Fruit fly (Drosophila melanogaster) whole organism, embryonic: Measurements from ENCODE around the gene CROT.
A peak's percentile ranks its signal among the peaks of the same experiment; 100 is the strongest.

Experiments used
- Atf6 ChIP-seq: fragments of 200-800 bp; sonication (Bioruptor generic); IDR thresholded peaks from 2 replicates; pipeline ENCODE4 v1.3.6; 2022; ENCODE audit warnings: missing biosample characterization, missing genetic modification characterization
- CG10959 ChIP-seq: fragments of 200-800 bp; sonication (Bioruptor generic); IDR thresholded peaks from 2 replicates; pipeline ENCODE4 v1.3.6; 2022; ENCODE audit warnings: missing biosample characterization, missing genetic modification characterization
- CG12155 ChIP-seq: fragments of 200-800 bp; sonication (Bioruptor generic); optimal IDR thresholded peaks from 3 replicates; lab custom pipeline; 2016; ENCODE audit warnings: missing biosample characterization, missing genetic modification characterization
- CG12299 ChIP-seq: fragments of 200-800 bp; sonication (Bioruptor generic); optimal IDR thresholded peaks from 2 replicates; lab custom pipeline; 2018; ENCODE audit warnings: missing biosample characterization, mild to moderate bottlenecking, missing genetic modification characterization
- CG12391 ChIP-seq: fragments of 200-800 bp; sonication (Bioruptor generic); optimal IDR thresholded peaks from 3 replicates; lab custom pipeline; 2018; ENCODE audit warnings: missing biosample characterization, mild to moderate bottlenecking, missing genetic modification characterization, moderate library complexity
- CG14014 ChIP-seq: fragments of 200-800 bp; sonication (Bioruptor generic); IDR thresholded peaks from 2 replicates; pipeline ENCODE4 v1.3.6; 2022; ENCODE audit warnings: missing biosample characterization, missing genetic modification characterization
- CG15073 ChIP-seq: fragments of 200-800 bp; sonication (Bioruptor generic); optimal IDR thresholded peaks from 2 replicates; lab custom pipeline; 2016; ENCODE audit warnings: missing biosample characterization, missing genetic modification characterization
- CG18599 ChIP-seq: fragments of 200-800 bp; sonication (Bioruptor generic); optimal IDR thresholded peaks from 3 replicates; lab custom pipeline; 2017; ENCODE audit warnings: missing biosample characterization, missing genetic modification characterization, mild to moderate bottlenecking, moderate library complexity, missing genetic modification reagents
- CG3281 ChIP-seq: fragments of 200-800 bp; sonication (Bioruptor generic); optimal IDR thresholded peaks from 3 replicates; lab custom pipeline; 2017; ENCODE audit warnings: missing biosample characterization, mild to moderate bottlenecking, missing genetic modification characterization
- CG34422 ChIP-seq: fragments of 200-800 bp; sonication (Bioruptor generic); IDR thresholded peaks from 3 replicates; pipeline ENCODE4 v1.3.6; 2022; ENCODE audit warnings: missing biosample characterization, missing genetic modification characterization
- CG3847 ChIP-seq: fragments of 200-800 bp; sonication (Bioruptor generic); IDR thresholded peaks from 2 replicates; pipeline ENCODE4 v1.3.6; 2022; ENCODE audit warnings: missing biosample characterization, missing genetic modification characterization
- CG4820 ChIP-seq: fragments of 200-800 bp; sonication (Bioruptor generic); optimal IDR thresholded peaks from 3 replicates; lab custom pipeline; 2016; ENCODE audit warnings: missing biosample characterization, missing genetic modification characterization
- CG5953 ChIP-seq: fragments of 200-800 bp; sonication (Bioruptor generic); IDR thresholded peaks from 2 replicates; pipeline ENCODE4 v1.3.6; 2022; ENCODE audit warnings: missing biosample characterization, missing genetic modification characterization
- CG7372 ChIP-seq: fragments of 200-800 bp; sonication (Bioruptor generic); IDR thresholded peaks from 2 replicates; pipeline ENCODE4 v1.3.6; 2022; ENCODE audit warnings: missing biosample characterization, missing genetic modification characterization
- CG9437 ChIP-seq: fragments of 200-800 bp; sonication (Bioruptor generic); optimal IDR thresholded peaks from 2 replicates; lab custom pipeline; 2018; ENCODE audit warnings: missing biosample characterization, mild to moderate bottlenecking, missing genetic modification characterization
- CoRest ChIP-seq: fragments of 200-800 bp; sonication (Bioruptor generic); optimal IDR thresholded peaks from 3 replicates; lab custom pipeline; 2018; ENCODE audit warnings: missing biosample characterization, mild to moderate bottlenecking, missing genetic modification characterization, moderate library complexity
- Dp ChIP-seq: fragments of 200-800 bp; sonication (Bioruptor generic); optimal IDR thresholded peaks from 2 replicates; lab custom pipeline; 2018; ENCODE audit warnings: missing biosample characterization, mild to moderate bottlenecking, missing genetic modification characterization, moderate library complexity
- Fer3 ChIP-seq: fragments of 200-800 bp; sonication (Bioruptor generic); optimal IDR thresholded peaks from 2 replicates; lab custom pipeline; 2018; ENCODE audit warnings: missing biosample characterization, mild to moderate bottlenecking, missing genetic modification characterization, moderate library complexity
- Gug ChIP-seq: fragments of 200-800 bp; sonication (Bioruptor generic); IDR thresholded peaks from 4 replicates; pipeline ENCODE4 v1.3.6; 2022; ENCODE audit warnings: missing biosample characterization, missing genetic modification characterization
- H15 ChIP-seq: fragments of 200-800 bp; sonication (Bioruptor generic); IDR thresholded peaks from 3 replicates; pipeline ENCODE4 v1.3.6; 2022; ENCODE audit warnings: missing biosample characterization, missing genetic modification characterization
- Hey ChIP-seq: fragments of 200-800 bp; sonication (Bioruptor generic); optimal IDR thresholded peaks from 3 replicates; lab custom pipeline; 2018; ENCODE audit warnings: missing biosample characterization, mild to moderate bottlenecking, missing genetic modification characterization
- Jarid2 ChIP-seq: fragments of 200-800 bp; sonication (Bioruptor generic); optimal IDR thresholded peaks from 3 replicates; lab custom pipeline; 2017; ENCODE audit warnings: mild to moderate bottlenecking, missing biosample characterization, missing genetic modification reagents, missing genetic modification characterization
- Kr ChIP-seq: fragments of 200-800 bp; sonication (Bioruptor generic); optimal IDR thresholded peaks from 2 replicates; lab custom pipeline; 2017; ENCODE audit warnings: missing biosample characterization, mild to moderate bottlenecking, missing genetic modification characterization
- MESR4 ChIP-seq: fragments of 200-800 bp; sonication (Bioruptor generic); optimal IDR thresholded peaks from 2 replicates; lab custom pipeline; 2018; ENCODE audit warnings: missing biosample characterization, mild to moderate bottlenecking, missing genetic modification characterization, moderate library complexity
- Med ChIP-seq: fragments of 200-800 bp; sonication (Bioruptor generic); peaks from one replicate; lab custom pipeline; 2016; ENCODE audit warnings: missing biosample characterization, missing genetic modification characterization, mild to moderate bottlenecking, inconsistent platforms, moderate library complexity
- Mes4 ChIP-seq: fragments of 200-800 bp; sonication (Bioruptor generic); optimal IDR thresholded peaks from 2 replicates; lab custom pipeline; 2016; ENCODE audit warnings: missing biosample characterization, missing genetic modification characterization
- Taf1 ChIP-seq: fragments of 200-800 bp; sonication (Bioruptor generic); IDR thresholded peaks from 2 replicates; pipeline ENCODE4 v1.3.6; 2022; ENCODE audit warnings: missing biosample characterization, missing genetic modification characterization
- Trl ChIP-seq, 3 experiments: fragments of >200 bp in 2 of 3; fragments of 200-800 bp in 1 of 3; sonication (Bioruptor generic) in 1 of 3; optimal IDR thresholded peaks; 2 replicates in 1 of 3; 3 replicates in 2 of 3; lab custom pipeline; 2016 to 2017; ENCODE audit warnings: missing biosample characterization in 1 of 3, missing genetic modification characterization in 1 of 3
- Usf ChIP-seq: fragments of 200-800 bp; sonication (Bioruptor generic); optimal IDR thresholded peaks from 2 replicates; lab custom pipeline; 2017; ENCODE audit warnings: missing genotype, missing biosample characterization, missing genetic modification characterization
- Vsx1 ChIP-seq: fragments of 200-800 bp; sonication (Bioruptor generic); optimal IDR thresholded peaks from 2 replicates; lab custom pipeline; 2017; ENCODE audit warnings: missing biosample characterization, mild to moderate bottlenecking, missing genetic modification characterization, missing genetic modification reagents
- caup ChIP-seq: fragments of 200-800 bp; sonication (Bioruptor generic); optimal IDR thresholded peaks from 3 replicates; lab custom pipeline; 2017; ENCODE audit warnings: missing biosample characterization, mild to moderate bottlenecking, missing genetic modification characterization, moderate library complexity; ENCODE audit not compliant: severe bottlenecking
- cg ChIP-seq: fragments of 200-800 bp; sonication (Bioruptor generic); optimal IDR thresholded peaks from 3 replicates; lab custom pipeline; 2019; ENCODE audit warnings: missing biosample characterization, mild to moderate bottlenecking, missing genetic modification characterization, moderate library complexity
- ci ChIP-seq: fragments of 200-800 bp; sonication (Bioruptor generic); IDR thresholded peaks from 3 replicates; pipeline ENCODE4 v1.3.6; 2022; ENCODE audit warnings: missing biosample characterization, missing genetic modification characterization
- crol ChIP-seq: fragments of 200-800 bp; sonication (Bioruptor generic); IDR thresholded peaks from 2 replicates; pipeline ENCODE4 v1.3.6; 2022; ENCODE audit warnings: missing biosample characterization, missing genetic modification characterization
- ftz-f1 ChIP-seq: fragments of 200-800 bp; sonication (Bioruptor generic); optimal IDR thresholded peaks from 2 replicates; lab custom pipeline; 2016; ENCODE audit warnings: missing biosample characterization, missing genetic modification characterization
- gcm2 ChIP-seq: fragments of 200-800 bp; sonication (Bioruptor generic); optimal IDR thresholded peaks from 2 replicates; lab custom pipeline; 2016; ENCODE audit warnings: missing biosample characterization, missing genetic modification characterization
- kay ChIP-seq: fragments of 200-800 bp; sonication (Bioruptor generic); optimal IDR thresholded peaks from 2 replicates; lab custom pipeline; 2016; ENCODE audit warnings: missing biosample characterization, missing genetic modification characterization
- lilli ChIP-seq: fragments of 200-800 bp; sonication (Bioruptor generic); optimal IDR thresholded peaks from 3 replicates; lab custom pipeline; 2016; ENCODE audit warnings: missing biosample characterization, missing genetic modification characterization
- mirr ChIP-seq: fragments of 200-800 bp; sonication (Bioruptor generic); optimal IDR thresholded peaks from 3 replicates; lab custom pipeline; 2018; ENCODE audit warnings: missing biosample characterization, mild to moderate bottlenecking, missing genetic modification characterization
- pzg ChIP-seq: fragments of 200-800 bp; sonication (Bioruptor generic); optimal IDR thresholded peaks from 3 replicates; lab custom pipeline; 2018; ENCODE audit warnings: missing biosample characterization, mild to moderate bottlenecking, missing genetic modification characterization, moderate library complexity
- ranshi ChIP-seq: fragments of 200-800 bp; sonication (Bioruptor generic); IDR thresholded peaks from 2 replicates; pipeline ENCODE4 v1.3.6; 2022; ENCODE audit warnings: missing biosample characterization, missing genetic modification characterization
- sna ChIP-seq: fragments of 200-800 bp; sonication (Bioruptor generic); IDR thresholded peaks from 2 replicates; pipeline ENCODE4 v1.3.6; 2022; ENCODE audit warnings: missing biosample characterization, missing genetic modification characterization; ENCODE audit not compliant: partially characterized antibody
- sr ChIP-seq: fragments of 200-800 bp; sonication (Bioruptor generic); IDR thresholded peaks from 3 replicates; pipeline ENCODE4 v1.3.6; 2022; ENCODE audit warnings: missing biosample characterization, missing genetic modification characterization
- stc ChIP-seq: fragments of 200-800 bp; sonication (Bioruptor generic); IDR thresholded peaks from 2 replicates; pipeline ENCODE4 v1.3.6; 2022; ENCODE audit warnings: missing biosample characterization, missing genetic modification characterization
- stwl ChIP-seq: fragments of 200-800 bp; sonication (Bioruptor generic); optimal IDR thresholded peaks from 3 replicates; lab custom pipeline; 2018; ENCODE audit warnings: missing biosample characterization, mild to moderate bottlenecking, missing genetic modification characterization, moderate library complexity
- sug ChIP-seq: fragments of 200-800 bp; optimal IDR thresholded peaks from 2 replicates; lab custom pipeline; 2019; ENCODE audit warnings: missing biosample characterization, mild to moderate bottlenecking, missing genetic modification characterization, moderate library complexity
- wdn ChIP-seq: fragments of 200-800 bp; sonication (Bioruptor generic); IDR thresholded peaks from 2 replicates; pipeline ENCODE4 v1.3.6; 2022; ENCODE audit warnings: missing biosample characterization, missing genetic modification characterization
- zf30C ChIP-seq: fragments of 200-800 bp; sonication (Bioruptor generic); optimal IDR thresholded peaks from 3 replicates; lab custom pipeline; 2018; ENCODE audit warnings: missing biosample characterization, mild to moderate bottlenecking, missing genetic modification characterization

CROT gene

DNA sequence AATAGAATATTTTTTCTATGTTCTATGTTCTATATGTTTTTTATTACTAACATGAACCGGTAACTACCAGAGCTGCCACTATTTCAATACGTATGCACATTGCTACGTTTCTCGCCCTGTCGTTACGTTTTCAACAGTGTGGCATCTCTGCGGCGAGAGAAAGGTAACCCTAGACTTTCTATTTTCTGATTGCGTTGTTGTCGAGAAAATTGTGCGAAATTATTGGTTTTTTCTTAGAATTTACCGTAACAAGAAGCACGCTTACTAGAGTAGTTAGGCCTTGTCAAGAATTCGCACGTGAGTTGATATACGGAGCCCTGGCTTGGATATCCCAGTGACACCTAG, 6.3 kb downstream of the CROT start, which contains the start of gene btz (continued):
- TF ChIP-seq CG3847 (GFP tag; lab: Robert Waterston, UW), result 0 out of 2 replicates have a peak, but pooled peaks have one; percentile 30
- TF ChIP-seq CG9437 (GFP tag; lab: Kevin White, UChicago), result peak; percentile 100
- no peak for TF ChIP-seq Jarid2
- TF ChIP-seq wdn (GFP tag; lab: Robert Waterston, UW), result no peak

DNA sequence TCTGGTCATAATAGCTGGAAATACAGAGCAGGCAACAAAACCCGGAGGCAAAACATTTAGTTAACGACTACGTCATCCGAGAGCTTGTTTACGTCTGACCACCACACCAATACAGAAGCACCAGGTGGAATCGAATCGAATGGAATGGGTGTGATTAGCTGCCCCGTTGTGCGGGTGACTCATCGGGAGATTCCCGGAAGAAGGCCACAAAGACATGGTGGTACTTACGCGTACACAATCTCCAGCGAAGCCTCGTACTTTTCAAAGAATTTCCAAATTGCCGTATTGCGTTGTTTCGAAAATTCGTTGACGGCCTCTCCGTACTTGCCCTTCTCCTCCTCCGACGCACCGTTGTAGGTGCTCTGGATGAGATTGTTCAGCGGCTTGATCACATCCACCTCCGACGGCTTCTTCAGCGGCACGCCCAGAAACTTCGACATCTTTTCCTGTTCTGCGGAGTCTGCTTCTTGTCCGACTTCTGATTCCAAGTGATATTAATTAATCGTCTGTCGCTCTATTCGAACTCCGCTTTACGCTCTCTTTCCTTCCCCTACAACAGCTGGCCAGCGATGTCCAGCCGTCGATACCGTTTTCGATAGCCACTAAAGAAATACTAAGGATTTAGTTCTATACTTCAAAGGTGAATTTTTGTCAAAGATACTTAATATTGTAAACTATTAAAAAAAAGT, 6.9 kb downstream of the CROT start, which contains the start of gene ALiX:
Gene ALiX, minus strand, starts transcription at position 571 of the 689 bp plus-strand sequence.
- TF ChIP-seq kay (GFP tag; lab: Kevin White, UChicago) (peak; percentile 67), Atf6 (GFP tag; lab: Robert Waterston, UW) (0 out of 2 replicates have a peak, but pooled peaks have one; percentile 15), CG12299 (tag; lab: Kevin White, UChicago) (peak; percentile 8), Vsx1 (GFP tag; lab: Kevin White, UChicago) (peak; percentile 42), Usf (no peak), sug (tag; lab: Kevin White, UChicago) (peak; percentile 10), CG14014 (GFP tag; lab: Robert Waterston, UW) (no peak), Taf1 (GFP tag; lab: Robert Waterston, UW) (no peak), Trl (optimal IDR thresholded peaks at IDR 0.05; lab: Kevin White, UChicago) (peak in 1 of 2 experiments; percentile 48), Trl (GFP tag; optimal IDR thresholded peaks at IDR 0.05; lab: Kevin White, UChicago) (no peak), CG12391 (tag; lab: Kevin White, UChicago) (peak; percentile 26), H15 (GFP tag; lab: Robert Waterston, UW) (no peak), lilli (GFP tag; lab: Kevin White, UChicago) (peak; percentile 2), Mes4 (GFP tag; lab: Kevin White, UChicago) (no peak), crol (peak; percentile 78), CoRest (tag; lab: Kevin White, UChicago) (peak; percentile 1), Med (GFP tag; lab: Kevin White, UChicago) (peak; percentile 53), cg (GFP tag; lab: Kevin White, UChicago) (peak; percentile 47), CG5953 (GFP tag; lab: Robert Waterston, UW) (peak; percentile 31; the same call in 1 of the 2 replicates), pzg (GFP tag; lab: Kevin White, UChicago) (no peak), ci (0 out of 3 replicates have a peak, but pooled peaks have one; percentile 51), zf30C (no peak), MESR4 (peak; percentile 23), sna (GFP tag; lab: Robert Waterston, UW) (0 out of 2 replicates have a peak, but pooled peaks have one; percentile 27), Fer3 (tag; lab: Kevin White, UChicago) (no peak), Kr (GFP tag; lab: Kevin White, UChicago) (no peak), stc (0 out of 2 replicates have a peak, but pooled peaks have one; percentile 20), CG34422 (GFP tag; lab: Robert Waterston, UW) (0 out of 3 replicates have a peak, but pooled peaks have one; percentile 28)

DNA sequence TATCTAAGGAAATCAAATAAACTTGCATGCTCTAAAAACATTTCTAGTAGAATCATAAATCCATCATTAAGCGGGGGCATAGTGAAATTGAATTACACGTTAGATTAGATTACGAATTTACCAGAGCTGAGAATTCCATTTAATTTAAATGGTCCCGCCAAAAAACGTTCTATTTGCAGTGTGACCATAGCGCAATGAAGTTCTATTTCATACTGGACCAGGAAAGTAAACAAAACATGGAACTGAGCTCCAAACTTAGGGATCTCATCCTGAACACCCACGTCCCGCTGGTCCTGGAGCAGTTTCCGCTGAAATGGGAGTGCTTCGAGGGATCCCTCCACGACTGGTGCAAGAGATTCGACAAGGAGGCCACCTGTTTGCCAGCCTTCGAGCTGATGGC, 11.5 kb downstream of the CROT start, which contains the start of gene HSPBAP1:
Gene HSPBAP1, plus strand, starts transcription at position 217 of the 400 bp plus-strand sequence.
- TF ChIP-seq CG10959, result no peak
- TF ChIP-seq CG7372 (GFP tag; lab: Robert Waterston, UW), result no peak
- TF ChIP-seq CG18599 (GFP tag; lab: Kevin White, UChicago), result no peak
- no peak for TF ChIP-seq sr (GFP tag; lab: Robert Waterston, UW)
- TF ChIP-seq CG15073, result no peak
- TF ChIP-seq stwl (tag; lab: Kevin White, UChicago), result no peak
- no peak for TF ChIP-seq gcm2 (GFP tag; lab: Kevin White, UChicago)
- TF ChIP-seq Gug (GFP tag; lab: Robert Waterston, UW), result no peak
- TF ChIP-seq ftz-f1 (GFP tag; lab: Kevin White, UChicago), result peak; percentile 71
- peak; percentile 81 for TF ChIP-seq Dp (GFP tag; lab: Kevin White, UChicago)
- no peak for TF ChIP-seq CG4820 (GFP tag; lab: Kevin White, UChicago)
- no peak for TF ChIP-seq CG3281
- TF ChIP-seq Hey, result no peak
- TF ChIP-seq caup (GFP tag; lab: Kevin White, UChicago), result no peak
- TF ChIP-seq CG12155 (GFP tag; lab: Kevin White, UChicago), result no peak
- no peak for TF ChIP-seq mirr (GFP tag; lab: Kevin White, UChicago)
- TF ChIP-seq ranshi, result no peak
